Worm (Caenorhabditis elegans): ENCODE measurements around the gene vrp-1.

vrp-1 gene

DNA sequence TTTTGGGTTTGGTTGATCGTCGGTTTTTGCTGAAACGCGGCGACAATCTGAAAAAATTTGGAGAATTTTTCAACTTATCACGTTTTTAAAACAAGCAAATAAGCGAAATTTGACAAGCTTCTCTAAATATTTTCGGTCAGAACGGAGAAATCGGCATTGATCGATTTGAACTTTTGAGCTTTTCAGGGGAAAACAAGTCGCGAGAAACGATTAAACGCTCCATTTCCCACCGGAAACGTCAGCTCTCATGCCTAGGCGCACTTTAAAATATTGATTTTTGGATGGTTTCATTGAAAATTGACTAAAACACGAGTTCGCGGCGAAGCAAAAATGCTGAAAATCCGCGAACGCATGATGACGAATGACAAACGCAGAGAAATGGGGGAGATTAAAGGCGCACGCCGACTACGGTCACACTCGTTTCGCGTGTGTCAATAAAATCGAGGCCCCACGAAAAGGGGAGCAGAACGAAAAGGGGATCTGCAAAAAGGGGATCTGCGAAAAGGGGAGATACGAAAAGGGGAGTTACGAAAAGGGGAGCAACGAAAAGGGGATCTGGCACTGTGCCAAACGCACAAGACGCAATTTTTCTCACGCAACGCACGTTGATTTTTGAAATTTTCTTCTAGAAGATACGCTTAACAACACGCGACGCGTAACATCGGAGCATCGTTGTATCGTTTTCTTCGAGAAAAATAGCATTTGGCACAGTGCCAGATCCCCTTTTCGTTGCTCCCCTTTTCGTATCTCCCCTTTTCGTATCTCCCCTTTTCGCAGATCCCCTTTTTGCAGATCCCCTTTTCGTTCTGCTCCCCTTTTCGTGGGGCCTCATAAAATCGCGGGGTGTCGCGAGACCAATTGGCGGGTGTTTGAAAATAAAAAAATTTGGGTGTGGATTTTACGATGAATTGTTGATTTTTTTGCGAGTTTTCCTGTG lies 37.9 kb downstream of the vrp-1 start, which contains the start of gene eel-1 (continued):
- TF ChIP-seq sox-4 (tag; optimal IDR thresholded peaks at IDR 0.05) (peak; percentile 94), dsc-1 (tag; optimal IDR thresholded peaks at IDR 0.05) (peak; percentile 98), efl-3 (GFP tag; optimal IDR thresholded peaks at IDR 0.05) (peak; percentile 40)

DNA sequence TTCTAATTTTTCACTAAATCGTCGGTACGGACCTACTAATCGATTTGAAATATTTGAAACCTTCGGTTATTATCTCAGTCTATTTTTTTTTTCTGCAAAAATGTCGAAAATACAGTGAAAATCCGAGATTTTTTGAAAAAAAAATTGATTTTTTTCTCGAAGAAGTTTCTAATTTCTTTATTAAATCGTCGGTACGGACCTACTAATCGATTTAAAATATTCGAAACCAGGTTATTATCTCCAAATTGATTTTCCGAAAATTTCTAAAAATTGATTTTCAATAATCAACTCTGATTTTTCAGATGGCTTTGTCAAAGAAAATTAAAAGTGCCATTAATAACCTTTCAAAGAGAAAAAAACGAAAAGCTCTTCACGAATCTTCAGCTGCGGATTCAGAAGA lies 41.0 kb downstream of the vrp-1 start, which contains the start of gene ivph-3:
Gene ivph-3, plus strand, starts transcription at position 301 of the 400 bp plus-strand sequence.
- no peak for TF ChIP-seq ama-1 (optimal IDR thresholded peaks at IDR 0.05)
- no peak for TF ChIP-seq unc-130 (tag; optimal IDR thresholded peaks at IDR 0.05)
- TF ChIP-seq hpl-2 (GFP tag; optimal IDR thresholded peaks at IDR 0.05): no peak
- TF ChIP-seq swsn-7 (tag; optimal IDR thresholded peaks at IDR 0.05): no peak
- no peak for TF ChIP-seq jun-1 (tag; optimal IDR thresholded peaks at IDR 0.05)

DNA sequence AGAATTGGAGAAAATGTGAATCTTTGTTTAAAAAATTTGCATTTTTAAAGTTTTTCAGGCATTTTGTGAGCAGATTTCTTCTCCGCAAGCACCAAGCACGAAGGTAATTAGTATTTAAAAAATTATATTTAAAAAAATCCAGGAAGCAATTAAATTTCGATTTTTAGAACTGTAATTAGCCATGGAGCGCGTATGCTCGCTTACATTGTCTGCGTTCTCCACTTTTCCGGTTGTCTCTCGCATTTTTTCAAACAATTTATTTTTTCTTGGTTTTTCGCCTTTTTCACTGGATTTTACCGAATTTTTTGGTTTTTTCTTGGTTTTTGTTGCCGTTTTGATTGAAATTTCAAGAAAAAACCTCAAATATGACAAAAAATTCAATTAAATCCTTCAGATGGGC lies 42.9 kb downstream of the vrp-1 start:
- no peak for TF ChIP-seq nhr-19 (GFP tag; conservative IDR thresholded peaks at IDR 0.05)
- TF ChIP-seq jun-1 (tag; optimal IDR thresholded peaks at IDR 0.05): no peak
- peak; percentile 0 for TF ChIP-seq C16A3.4 (tag; optimal IDR thresholded peaks at IDR 0.05)
- peak; percentile 49 to 78 for TF ChIP-seq lsy-2 (tag; optimal IDR thresholded peaks at IDR 0.05)
- TF ChIP-seq mep-1 (tag; optimal IDR thresholded peaks at IDR 0.05): peak; percentile 49
- TF ChIP-seq dpl-1 (GFP tag; optimal IDR thresholded peaks at IDR 0.05): peak; percentile 8 to 44 (median 30)
- no peak for TF ChIP-seq nhr-20 (tag; optimal IDR thresholded peaks at IDR 0.05)
- peak; percentile 4 for TF ChIP-seq nhr-47 (tag; optimal IDR thresholded peaks at IDR 0.05)
- TF ChIP-seq efl-1 (optimal IDR thresholded peaks at IDR 0.05): peak; percentile 26 to 33
- TF ChIP-seq efl-1 (GFP tag; optimal IDR thresholded peaks at IDR 0.05 in 1 of 2): peak; percentile 39 to 83
- TF ChIP-seq mdl-1 (tag; optimal IDR thresholded peaks at IDR 0.05): no peak
- peak; percentile 13 to 27 for TF ChIP-seq lin-35 (GFP tag; optimal IDR thresholded peaks at IDR 0.05)
- peak; percentile 28 for TF ChIP-seq lin-15B (tag; optimal IDR thresholded peaks at IDR 0.05)
- TF ChIP-seq zip-4 (GFP tag; optimal IDR thresholded peaks at IDR 0.05): no peak
- TF ChIP-seq nhr-71 (tag; optimal IDR thresholded peaks at IDR 0.05): peak; percentile 21
- TF ChIP-seq blmp-1 (tag; optimal IDR thresholded peaks at IDR 0.05): peak; percentile 1
- no peak for TF ChIP-seq lin-14 (GFP tag; optimal IDR thresholded peaks at IDR 0.05)

DNA sequence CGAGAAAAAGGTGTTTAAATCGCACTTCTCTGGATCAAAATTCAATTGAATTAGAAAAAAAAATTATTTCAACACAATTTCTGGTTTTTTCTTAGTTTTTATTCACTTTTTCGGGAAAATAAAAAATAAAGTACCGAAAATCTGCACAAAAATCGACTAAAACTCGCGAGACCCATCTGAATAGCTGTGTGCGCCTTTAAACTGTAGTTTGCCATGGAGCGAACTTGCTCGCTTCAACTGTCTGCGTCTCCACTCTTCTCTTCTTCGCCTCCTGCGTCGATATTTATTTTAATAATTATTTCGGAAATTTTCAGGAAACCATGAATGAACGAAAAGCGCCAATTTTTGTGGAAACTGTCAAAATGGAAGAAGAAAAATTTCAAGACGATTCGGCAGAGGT lies 43.5 kb downstream of the vrp-1 start:
- TF ChIP-seq nhr-77 (tag; optimal IDR thresholded peaks at IDR 0.05) (no peak), mdl-1 (tag; optimal IDR thresholded peaks at IDR 0.05) (no peak), lsy-2 (tag; optimal IDR thresholded peaks at IDR 0.05) (peak in 1 of 2 experiments; percentile 3), nhr-237 (tag; optimal IDR thresholded peaks at IDR 0.05) (no peak), ces-1 (GFP tag; optimal IDR thresholded peaks at IDR 0.05) (no peak)

DNA sequence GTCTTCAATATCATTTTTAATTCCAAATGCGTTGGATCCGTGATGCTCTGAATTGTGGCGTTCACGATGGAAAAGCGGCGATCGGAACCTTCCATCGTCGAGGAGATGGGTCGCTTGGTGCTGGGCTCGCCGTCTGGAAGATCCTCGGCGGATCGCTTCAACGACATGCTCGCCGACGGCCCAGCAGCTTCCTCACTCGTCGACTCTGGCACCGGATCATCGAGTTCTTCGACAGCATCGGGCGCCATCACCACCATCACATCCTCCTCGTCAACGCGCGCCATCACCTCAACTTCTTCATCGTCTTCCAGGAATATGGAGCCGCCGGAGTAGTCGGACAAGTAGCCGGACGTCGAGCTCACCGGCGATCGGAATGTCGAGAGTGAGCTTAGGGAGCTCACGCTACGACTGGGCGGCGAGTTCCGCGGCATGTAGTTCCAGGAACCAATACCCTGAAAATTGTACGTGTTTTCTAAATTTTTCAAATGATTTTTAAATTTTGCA lies 50.6 kb downstream of the vrp-1 start, which contains the start of gene Y67D8C.6:
Gene Y67D8C.6, minus strand, starts transcription at position 454 of the 504 bp plus-strand sequence.
- TF ChIP-seq nhr-12 (tag; optimal IDR thresholded peaks at IDR 0.05) (no peak), pqm-1 (tag; optimal IDR thresholded peaks at IDR 0.05) (no peak), egl-13 (tag; optimal IDR thresholded peaks at IDR 0.05) (no peak), C04F5.9 (tag; optimal IDR thresholded peaks at IDR 0.05) (no peak), fkh-4 (tag; optimal IDR thresholded peaks at IDR 0.05; ENCODE audit: borderline replicate concordance) (no peak), unc-130 (tag; optimal IDR thresholded peaks at IDR 0.05) (no peak), elt-3 (tag; optimal IDR thresholded peaks at IDR 0.05) (no peak), snu-23 (GFP tag; optimal IDR thresholded peaks at IDR 0.05) (no peak), nhr-90 (tag; optimal IDR thresholded peaks at IDR 0.05; ENCODE audit: poor library complexity) (no peak), sup-37 (GFP tag; optimal IDR thresholded peaks at IDR 0.05) (no peak), pax-3 (tag; optimal IDR thresholded peaks at IDR 0.05) (no peak), nhr-19 (GFP tag; conservative IDR thresholded peaks at IDR 0.05) (no peak), pag-3 (tag; optimal IDR thresholded peaks at IDR 0.05; ENCODE audit: borderline replicate concordance, insufficient read depth) (no peak), zag-1 (tag; optimal IDR thresholded peaks at IDR 0.05) (no peak), ceh-90 (tag; optimal IDR thresholded peaks at IDR 0.05) (no peak), aha-1 (tag; optimal IDR thresholded peaks at IDR 0.05) (no peak), dpl-1 (GFP tag; optimal IDR thresholded peaks at IDR 0.05) (no peak)

Data from whole organism, L1 larva.